Fruit fly (Drosophila melanogaster) whole organism, pupa: Measurements from ENCODE around the gene CG33270.
A peak's percentile ranks its signal among the peaks of the same experiment; 100 is the strongest.
"Not testable (repeated sequence)": the region's sequence is repeated elsewhere in the genome, so short reads cannot be mapped to it uniquely, and the experiment has no call there.

ENCODE experiments used
- CG10348 ChIP-seq: fragments of 200-800 bp; sonication (Bioruptor generic); IDR thresholded peaks from 2 replicates; pipeline ENCODE4 v1.3.6; 2022; ENCODE audit warnings: missing biosample characterization, missing genetic modification characterization
- CG12605 ChIP-seq: fragments of 200-800 bp; sonication (Bioruptor generic); IDR thresholded peaks from 2 replicates; pipeline ENCODE4 v1.3.6; 2022; ENCODE audit warnings: missing biosample characterization, missing genetic modification characterization
- CG13204 ChIP-seq: fragments of 200-800 bp; sonication (Bioruptor generic); optimal IDR thresholded peaks from 2 replicates; lab custom pipeline; 2018; ENCODE audit warnings: missing biosample characterization, mild to moderate bottlenecking, missing genetic modification characterization, moderate library complexity
- CG14655 ChIP-seq: fragments of 200-800 bp; sonication (Bioruptor generic); optimal IDR thresholded peaks from 3 replicates; lab custom pipeline; 2017; ENCODE audit warnings: mild to moderate bottlenecking, missing biosample characterization, missing genetic modification reagents, missing genetic modification characterization
- CG15710 ChIP-seq: fragments of 200-800 bp; sonication (Bioruptor generic); optimal IDR thresholded peaks from 2 replicates; lab custom pipeline; 2018; ENCODE audit warnings: missing biosample characterization, mild to moderate bottlenecking, missing genetic modification characterization, moderate library complexity
- CG17806 ChIP-seq: fragments of 200-800 bp; sonication (Bioruptor generic); optimal IDR thresholded peaks from 2 replicates; lab custom pipeline; 2018; ENCODE audit warnings: missing biosample characterization, mild to moderate bottlenecking, missing genetic modification characterization, moderate library complexity
- CG32121 ChIP-seq: fragments of 200-800 bp; sonication (Bioruptor generic); IDR thresholded peaks from 2 replicates; pipeline ENCODE4 v1.3.6; 2022; ENCODE audit warnings: missing biosample characterization, missing genetic modification characterization
- CG34367 ChIP-seq: fragments of 200-800 bp; sonication (Bioruptor generic); optimal IDR thresholded peaks from 2 replicates; lab custom pipeline; 2018; ENCODE audit warnings: missing biosample characterization, mild to moderate bottlenecking, missing genetic modification characterization
- CG4496 ChIP-seq: fragments of 200-800 bp; sonication (Bioruptor generic); IDR thresholded peaks from 3 replicates; pipeline ENCODE4 v1.3.6; 2022; ENCODE audit warnings: missing biosample characterization, missing genetic modification characterization
- CG8159 ChIP-seq: fragments of 200-800 bp; sonication (Bioruptor generic); optimal IDR thresholded peaks from 3 replicates; lab custom pipeline; 2018; ENCODE audit warnings: missing biosample characterization, mild to moderate bottlenecking, missing genetic modification characterization, moderate library complexity
- CG8301 ChIP-seq: fragments of 200-800 bp; sonication (Bioruptor generic); optimal IDR thresholded peaks from 2 replicates; lab custom pipeline; 2018; ENCODE audit warnings: missing biosample characterization, mild to moderate bottlenecking, missing genetic modification characterization
- CG9948 ChIP-seq: fragments of 200-800 bp; sonication (Bioruptor generic); optimal IDR thresholded peaks from 2 replicates; lab custom pipeline; 2018; ENCODE audit warnings: missing biosample characterization, mild to moderate bottlenecking, missing genetic modification characterization, moderate library complexity
- D1 ChIP-seq: fragments of 200-800 bp; sonication (Bioruptor generic); optimal IDR thresholded peaks from 2 replicates; lab custom pipeline; 2018; ENCODE audit warnings: missing biosample characterization, mild to moderate bottlenecking, missing genetic modification characterization, moderate library complexity
- EcR ChIP-seq: fragments of 200-800 bp; sonication (Bioruptor generic); optimal IDR thresholded peaks from 3 replicates; lab custom pipeline; 2019; ENCODE audit warnings: missing biosample characterization, missing genetic modification characterization, mild to moderate bottlenecking, moderate library complexity, missing genetic modification reagents
- Ets98B ChIP-seq: fragments of 200-800 bp; sonication (Bioruptor generic); IDR thresholded peaks from 2 replicates; pipeline ENCODE4 v1.3.6; 2022; ENCODE audit warnings: missing biosample characterization, missing genetic modification characterization
- Pif1A ChIP-seq: fragments of 200-800 bp; sonication (Bioruptor generic); optimal IDR thresholded peaks from 3 replicates; lab custom pipeline; 2016; ENCODE audit warnings: missing biosample characterization, missing genetic modification characterization
- Pif1B ChIP-seq: fragments of 200-800 bp; sonication (Bioruptor generic); optimal IDR thresholded peaks from 3 replicates; lab custom pipeline; 2016; ENCODE audit warnings: missing biosample characterization, missing genetic modification characterization
- Snoo ChIP-seq: fragments of 200-800 bp; sonication (Bioruptor generic); optimal IDR thresholded peaks from 3 replicates; lab custom pipeline; 2017; ENCODE audit warnings: missing biosample characterization, mild to moderate bottlenecking, missing genetic modification characterization, inconsistent platforms
- fd96Ca ChIP-seq: fragments of 200-800 bp; sonication (Bioruptor generic); IDR thresholded peaks from 3 replicates; pipeline ENCODE4 v1.3.6; 2022; ENCODE audit warnings: missing biosample characterization, missing genetic modification characterization
- gl ChIP-seq: fragments of 200-800 bp; sonication (Bioruptor generic); optimal IDR thresholded peaks from 2 replicates; lab custom pipeline; 2018; ENCODE audit warnings: missing biosample characterization, mild to moderate bottlenecking, missing genetic modification characterization
- rn ChIP-seq: fragments of 200-800 bp; sonication (Bioruptor generic); IDR thresholded peaks from 2 replicates; pipeline ENCODE4 v1.3.6; 2022; ENCODE audit warnings: missing biosample characterization, missing genetic modification characterization

CG33270 gene

DNA sequence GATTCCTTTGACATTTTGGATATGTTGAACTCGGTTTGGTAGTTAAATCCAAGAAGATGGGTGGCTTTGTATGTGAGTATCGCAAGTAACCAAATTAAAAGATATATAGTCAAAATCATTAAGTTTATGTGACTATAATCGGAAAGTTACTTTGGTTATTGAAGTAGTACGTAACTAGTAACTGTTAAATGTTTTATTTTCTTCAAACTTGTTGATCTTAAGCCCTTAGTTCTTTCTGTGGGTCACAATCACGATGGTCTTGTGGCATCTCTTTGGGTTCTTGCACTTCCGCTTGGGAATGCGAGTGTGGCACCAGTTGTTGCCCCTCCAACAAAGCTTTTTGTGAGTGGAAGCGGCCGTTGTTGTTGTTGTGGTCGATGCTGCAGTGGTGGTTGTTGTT lies 1.5 kb downstream of the CG33270 start, which contains the start of gene CG33489:
CG33489 (minus strand) TSS at position 101 of the 400 bp plus-strand sequence.
- not testable (repeated sequence) for TF ChIP-seq Pif1A; CG10348; CG17806 (tag; lab: Kevin White, UChicago)

DNA sequence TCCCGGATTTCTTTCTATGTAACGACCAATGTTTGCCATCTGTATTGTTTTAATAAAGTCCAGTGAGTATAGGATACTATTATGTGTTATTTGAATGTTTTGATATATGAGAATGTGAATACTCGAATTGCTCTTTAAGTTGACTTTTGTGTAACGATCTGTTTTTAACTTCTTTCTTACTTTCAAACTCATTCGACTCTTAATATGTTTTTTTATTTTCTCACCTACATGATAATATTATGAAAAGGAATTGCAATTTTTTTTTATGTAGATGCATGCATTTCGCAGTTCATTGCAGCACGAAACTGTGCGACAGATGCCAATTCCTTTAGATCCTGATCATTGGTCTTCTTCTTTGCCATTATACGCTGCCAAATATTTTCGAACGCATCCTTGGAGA lies 3.9 kb downstream of the CG33270 start, which contains the start of gene CG33490:
CG33490 (minus strand) TSS at position 101 of the 400 bp plus-strand sequence.
- TF ChIP-seq Pif1B (GFP tag; lab: Kevin White, UChicago) (no peak), CG8159 (tag; lab: Kevin White, UChicago) (no peak), CG9948 (no peak), CG15710 (tag; lab: Kevin White, UChicago) (no peak), CG12605 (GFP tag; lab: Robert Waterston, UW) (no peak), CG4496 (GFP tag; lab: Robert Waterston, UW) (no peak), Ets98B (GFP tag; lab: Robert Waterston, UW) (no peak), gl (tag; lab: Kevin White, UChicago) (no peak), CG32121 (GFP tag; lab: Robert Waterston, UW) (no peak), Snoo (tag; lab: Kevin White, UChicago) (no peak), CG34367 (tag; lab: Kevin White, UChicago) (no peak), CG14655 (GFP tag; lab: Kevin White, UChicago) (no peak), CG10348 (no peak), rn (GFP tag; lab: Robert Waterston, UW) (no peak), CG8301 (tag; lab: Kevin White, UChicago) (no peak), fd96Ca (GFP tag; lab: Robert Waterston, UW) (no peak), CG17806 (tag; lab: Kevin White, UChicago) (no peak), Pif1A (no peak), CG13204 (GFP tag; lab: Kevin White, UChicago) (no peak), D1 (tag; lab: Kevin White, UChicago) (no peak)
- TF ChIP-seq, all 21 proteins: peak for 0

dm6 chr3L:11563972-11564533 lies 14.4 kb downstream of the CG33270 start, which contains the start of the genes CG46412 and CG33267:
CG46412 (minus strand) TSS chr3L:11564072.
CG33267 (plus strand) TSS chr3L:11564483.
- no peak for TF ChIP-seq rn (GFP tag; lab: Robert Waterston, UW)
- no peak for TF ChIP-seq Snoo (tag; lab: Kevin White, UChicago)
- no peak for TF ChIP-seq Ets98B (GFP tag; lab: Robert Waterston, UW)
- no peak for TF ChIP-seq CG32121 (GFP tag; lab: Robert Waterston, UW)
- TF ChIP-seq D1 (tag; lab: Kevin White, UChicago): no peak
- no peak for TF ChIP-seq CG9948
- TF ChIP-seq CG13204 (GFP tag; lab: Kevin White, UChicago): no peak

- TF ChIP-seq CG15710 (tag; lab: Kevin White, UChicago) (peak; percentile 81), CG4496 (GFP tag; lab: Robert Waterston, UW) (peak; percentile 87), Pif1B (GFP tag; lab: Kevin White, UChicago) (peak; percentile 87), CG14655 (GFP tag; lab: Kevin White, UChicago) (peak; percentile 84), CG17806 (tag; lab: Kevin White, UChicago) (peak; percentile 87), CG12605 (GFP tag; lab: Robert Waterston, UW) (peak; percentile 81), EcR (GFP tag; lab: Kevin White, UChicago) (peak; percentile 17), fd96Ca (GFP tag; lab: Robert Waterston, UW) (peak; percentile 90), D1 (tag; lab: Kevin White, UChicago) (peak; percentile 85), CG13204 (GFP tag; lab: Kevin White, UChicago) (no peak), Pif1A (peak; percentile 88), rn (GFP tag; lab: Robert Waterston, UW) (peak; percentile 71), CG9948 (peak; percentile 75), CG10348 (peak; percentile 50; the same call in 1 of the 2 replicates), gl (tag; lab: Kevin White, UChicago) (peak; percentile 13), CG8159 (tag; lab: Kevin White, UChicago) (peak; percentile 81), Snoo (tag; lab: Kevin White, UChicago) (peak; percentile 81), CG34367 (tag; lab: Kevin White, UChicago) (peak; percentile 80), Ets98B (GFP tag; lab: Robert Waterston, UW) (peak; percentile 87), CG8301 (tag; lab: Kevin White, UChicago) (peak; percentile 80), CG32121 (GFP tag; lab: Robert Waterston, UW) (peak; percentile 86; the same call in 1 of the 2 replicates)
- TF ChIP-seq, all 21 proteins: peak for 20
Measured at dm6 chr3L:11561946-11562760, 16.3 kb downstream of the CG33270 start, which contains the start of the genes CG7394 and Mob2. CG7394 (plus strand) TSS chr3L:11561996. Mob2 (minus strand) TSS chr3L:11562233.

- no peak for TF ChIP-seq CG8159 (tag; lab: Kevin White, UChicago)
- no peak for TF ChIP-seq CG12605 (GFP tag; lab: Robert Waterston, UW)
- TF ChIP-seq CG4496 (GFP tag; lab: Robert Waterston, UW): 0 out of 3 replicates have a peak, but pooled peaks have one; percentile 9
- no peak for TF ChIP-seq gl (tag; lab: Kevin White, UChicago)
- TF ChIP-seq CG32121 (GFP tag; lab: Robert Waterston, UW): no peak
- no peak for TF ChIP-seq CG8301 (tag; lab: Kevin White, UChicago)
- no peak for TF ChIP-seq D1 (tag; lab: Kevin White, UChicago)
- TF ChIP-seq fd96Ca (GFP tag; lab: Robert Waterston, UW): no peak
- TF ChIP-seq CG9948: no peak
- peak; percentile 97 for TF ChIP-seq EcR (GFP tag; lab: Kevin White, UChicago)
- TF ChIP-seq CG13204 (GFP tag; lab: Kevin White, UChicago): peak; percentile 60
- no peak for TF ChIP-seq CG10348
- no peak for TF ChIP-seq CG15710 (tag; lab: Kevin White, UChicago)
- TF ChIP-seq Pif1A: no peak
- TF ChIP-seq CG17806 (tag; lab: Kevin White, UChicago): no peak
- TF ChIP-seq Pif1B (GFP tag; lab: Kevin White, UChicago): no peak
- no peak for TF ChIP-seq CG34367 (tag; lab: Kevin White, UChicago)
- no peak for TF ChIP-seq Ets98B (GFP tag; lab: Robert Waterston, UW)
- TF ChIP-seq rn (GFP tag; lab: Robert Waterston, UW): no peak
- TF ChIP-seq, all 21 proteins: peak for 3
Measured at dm6 chr3L:11560885-11561284, 17.5 kb downstream of the CG33270 start.
